Worm (Caenorhabditis elegans) whole organism, mixed stage, embryonic: ENCODE data around the gene kcnl-4.
A peak's percentile ranks its signal among the peaks of the same experiment; 100 is the strongest.

ENCODE experiments used
- elt-1 ChIP-seq: sonication (generic microtip); optimal IDR thresholded peaks from 2 replicates; lab custom pipeline; 2017; ENCODE audit warnings: missing genetic modification characterization, mild to moderate bottlenecking, missing compliant biosample characterization, antibody characterized with exemption, moderate library complexity, borderline replicate concordance; ENCODE audit not compliant: insufficient read depth
- lin-13 ChIP-seq: fragments of 150-350 bp; optimal IDR thresholded peaks from 2 replicates; lab custom pipeline; 2014; ENCODE audit warnings: missing biosample characterization, missing genetic modification characterization
- mab-5 ChIP-seq: fragments of 150-350 bp; optimal IDR thresholded peaks from 2 replicates; lab custom pipeline; 2014; ENCODE audit warnings: missing biosample characterization, missing genetic modification characterization
- nhr-12 ChIP-seq: fragments of 150-350 bp; optimal IDR thresholded peaks from 2 replicates; lab custom pipeline; 2014; ENCODE audit warnings: missing biosample characterization, missing genetic modification characterization
- nhr-237 ChIP-seq: fragments of 150-350 bp; optimal IDR thresholded peaks from 2 replicates; lab custom pipeline; 2014; ENCODE audit warnings: missing biosample characterization, missing genetic modification characterization
- nhr-28 ChIP-seq: fragments of 150-350 bp; optimal IDR thresholded peaks from 2 replicates; lab custom pipeline; 2014; ENCODE audit warnings: missing biosample characterization, missing genetic modification characterization
- ztf-11 ChIP-seq: fragments of 150-350 bp; optimal IDR thresholded peaks from 2 replicates; lab custom pipeline; 2014; ENCODE audit warnings: missing biosample characterization, missing genetic modification characterization

- no peak for TF ChIP-seq lin-13
- no peak for TF ChIP-seq nhr-28
- TF ChIP-seq elt-1 (tag; lab: Kevin White, UChicago): peak; percentile 92
- TF ChIP-seq nhr-237 (tag; lab: Kevin White, UChicago): no peak
- no peak for TF ChIP-seq ztf-11 (tag; lab: Kevin White, UChicago)
- no peak for TF ChIP-seq nhr-12 (tag; lab: Kevin White, UChicago)
- no peak for TF ChIP-seq mab-5 (tag; lab: Kevin White, UChicago)
Observed at ce11 chrV:14505745-14506214, 25.1 kb upstream of the kcnl-4 start.
